Worm (Caenorhabditis elegans) whole organism, midembryonic: Measurements from ENCODE around the gene CC8.2.

ENCODE experiments used
- klf-2 ChIP-seq: fragments of 200-800 bp; sonication (Bioruptor generic); conservative IDR thresholded peaks from 2 replicates; pipeline ENCODE4 v1.3.6; 2022; ENCODE audit warnings: missing genetic modification reagents, missing genetic modification characterization, missing compliant biosample characterization
- med-1 ChIP-seq: sonication (generic microtip); optimal IDR thresholded peaks from 2 replicates; lab custom pipeline; 2017; ENCODE audit warnings: missing genetic modification characterization, mild to moderate bottlenecking, missing compliant biosample characterization, antibody characterized with exemption, missing genetic modification reagents; ENCODE audit not compliant: insufficient read depth
- ref-1 ChIP-seq: fragments of 200-800 bp; sonication (Bioruptor generic); conservative IDR thresholded peaks from 2 replicates; pipeline ENCODE4 v1.3.6; 2022; ENCODE audit warnings: missing genetic modification reagents, missing genetic modification characterization, missing compliant biosample characterization
- ztf-29 ChIP-seq: fragments of 200-800 bp; sonication (Bioruptor generic); IDR thresholded peaks from 2 replicates; pipeline ENCODE4 v1.3.6; 2022; ENCODE audit warnings: missing genetic modification reagents, missing genetic modification characterization, missing compliant biosample characterization

DNA sequence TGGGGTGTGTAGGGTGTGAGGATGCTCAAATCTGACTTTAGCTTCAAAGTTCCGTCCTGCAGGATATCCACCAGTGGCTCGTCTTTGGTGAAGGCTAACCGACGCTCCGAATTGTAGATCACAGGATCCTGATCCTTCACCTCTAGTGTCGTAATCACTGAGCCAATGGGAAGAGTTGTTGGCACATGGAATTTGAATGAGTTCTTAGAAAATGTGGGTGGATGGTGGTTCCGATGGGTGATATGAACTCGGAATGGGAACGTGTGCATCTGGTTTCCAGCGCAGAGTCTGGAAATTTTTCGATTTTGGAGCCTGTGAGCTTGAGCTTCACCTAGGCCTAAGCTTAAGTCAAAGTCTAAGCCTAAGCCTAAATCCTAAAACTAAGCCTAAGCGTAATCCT is 18.1 kb upstream of the CC8.2 start:
- TF ChIP-seq ztf-29 (GFP tag; lab: Robert Waterston, UW) = no peak
- TF ChIP-seq med-1 (GFP tag; lab: Kevin White, UChicago) = no peak
- TF ChIP-seq ref-1 (GFP tag; lab: Robert Waterston, UW) = no peak
- no peak for TF ChIP-seq klf-2
